Fruit fly (Drosophila melanogaster) whole organism, pupa: ENCODE data around the gene Art2.

ENCODE experiments used
- CG10348 ChIP-seq: fragments of 200-800 bp; sonication (Bioruptor generic); IDR thresholded peaks from 2 replicates; pipeline ENCODE4 v1.3.6; 2022; ENCODE audit warnings: missing biosample characterization, missing genetic modification characterization
- CG12605 ChIP-seq: fragments of 200-800 bp; sonication (Bioruptor generic); IDR thresholded peaks from 2 replicates; pipeline ENCODE4 v1.3.6; 2022; ENCODE audit warnings: missing biosample characterization, missing genetic modification characterization
- CG13204 ChIP-seq: fragments of 200-800 bp; sonication (Bioruptor generic); optimal IDR thresholded peaks from 2 replicates; lab custom pipeline; 2018; ENCODE audit warnings: missing biosample characterization, mild to moderate bottlenecking, missing genetic modification characterization, moderate library complexity
- CG14655 ChIP-seq: fragments of 200-800 bp; sonication (Bioruptor generic); optimal IDR thresholded peaks from 3 replicates; lab custom pipeline; 2017; ENCODE audit warnings: mild to moderate bottlenecking, missing biosample characterization, missing genetic modification reagents, missing genetic modification characterization
- CG15710 ChIP-seq: fragments of 200-800 bp; sonication (Bioruptor generic); optimal IDR thresholded peaks from 2 replicates; lab custom pipeline; 2018; ENCODE audit warnings: missing biosample characterization, mild to moderate bottlenecking, missing genetic modification characterization, moderate library complexity
- CG17806 ChIP-seq: fragments of 200-800 bp; sonication (Bioruptor generic); optimal IDR thresholded peaks from 2 replicates; lab custom pipeline; 2018; ENCODE audit warnings: missing biosample characterization, mild to moderate bottlenecking, missing genetic modification characterization, moderate library complexity
- CG32121 ChIP-seq: fragments of 200-800 bp; sonication (Bioruptor generic); IDR thresholded peaks from 2 replicates; pipeline ENCODE4 v1.3.6; 2022; ENCODE audit warnings: missing biosample characterization, missing genetic modification characterization
- CG34367 ChIP-seq: fragments of 200-800 bp; sonication (Bioruptor generic); optimal IDR thresholded peaks from 2 replicates; lab custom pipeline; 2018; ENCODE audit warnings: missing biosample characterization, mild to moderate bottlenecking, missing genetic modification characterization
- CG4496 ChIP-seq: fragments of 200-800 bp; sonication (Bioruptor generic); IDR thresholded peaks from 3 replicates; pipeline ENCODE4 v1.3.6; 2022; ENCODE audit warnings: missing biosample characterization, missing genetic modification characterization
- CG8159 ChIP-seq: fragments of 200-800 bp; sonication (Bioruptor generic); optimal IDR thresholded peaks from 3 replicates; lab custom pipeline; 2018; ENCODE audit warnings: missing biosample characterization, mild to moderate bottlenecking, missing genetic modification characterization, moderate library complexity
- CG8301 ChIP-seq: fragments of 200-800 bp; sonication (Bioruptor generic); optimal IDR thresholded peaks from 2 replicates; lab custom pipeline; 2018; ENCODE audit warnings: missing biosample characterization, mild to moderate bottlenecking, missing genetic modification characterization
- CG9948 ChIP-seq: fragments of 200-800 bp; sonication (Bioruptor generic); optimal IDR thresholded peaks from 2 replicates; lab custom pipeline; 2018; ENCODE audit warnings: missing biosample characterization, mild to moderate bottlenecking, missing genetic modification characterization, moderate library complexity
- D1 ChIP-seq: fragments of 200-800 bp; sonication (Bioruptor generic); optimal IDR thresholded peaks from 2 replicates; lab custom pipeline; 2018; ENCODE audit warnings: missing biosample characterization, mild to moderate bottlenecking, missing genetic modification characterization, moderate library complexity
- EcR ChIP-seq: fragments of 200-800 bp; sonication (Bioruptor generic); optimal IDR thresholded peaks from 3 replicates; lab custom pipeline; 2019; ENCODE audit warnings: missing biosample characterization, missing genetic modification characterization, mild to moderate bottlenecking, moderate library complexity, missing genetic modification reagents
- Ets98B ChIP-seq: fragments of 200-800 bp; sonication (Bioruptor generic); IDR thresholded peaks from 2 replicates; pipeline ENCODE4 v1.3.6; 2022; ENCODE audit warnings: missing biosample characterization, missing genetic modification characterization
- Pif1A ChIP-seq: fragments of 200-800 bp; sonication (Bioruptor generic); optimal IDR thresholded peaks from 3 replicates; lab custom pipeline; 2016; ENCODE audit warnings: missing biosample characterization, missing genetic modification characterization
- Pif1B ChIP-seq: fragments of 200-800 bp; sonication (Bioruptor generic); optimal IDR thresholded peaks from 3 replicates; lab custom pipeline; 2016; ENCODE audit warnings: missing biosample characterization, missing genetic modification characterization
- Snoo ChIP-seq: fragments of 200-800 bp; sonication (Bioruptor generic); optimal IDR thresholded peaks from 3 replicates; lab custom pipeline; 2017; ENCODE audit warnings: missing biosample characterization, mild to moderate bottlenecking, missing genetic modification characterization, inconsistent platforms
- fd96Ca ChIP-seq: fragments of 200-800 bp; sonication (Bioruptor generic); IDR thresholded peaks from 3 replicates; pipeline ENCODE4 v1.3.6; 2022; ENCODE audit warnings: missing biosample characterization, missing genetic modification characterization
- gl ChIP-seq: fragments of 200-800 bp; sonication (Bioruptor generic); optimal IDR thresholded peaks from 2 replicates; lab custom pipeline; 2018; ENCODE audit warnings: missing biosample characterization, mild to moderate bottlenecking, missing genetic modification characterization
- rn ChIP-seq: fragments of 200-800 bp; sonication (Bioruptor generic); IDR thresholded peaks from 2 replicates; pipeline ENCODE4 v1.3.6; 2022; ENCODE audit warnings: missing biosample characterization, missing genetic modification characterization

Gene Art2

dm6 chr2L:4282339-4282680 is 1.2 kb upstream of the Art2 start:
- TF ChIP-seq CG13204 (GFP tag; lab: Kevin White, UChicago) = no peak
- TF ChIP-seq rn = no peak
- TF ChIP-seq CG4496 (GFP tag; lab: Robert Waterston, UW) = no peak
- no peak for TF ChIP-seq CG8301
- no peak for TF ChIP-seq CG34367 (tag; lab: Kevin White, UChicago)
- TF ChIP-seq CG17806 (tag; lab: Kevin White, UChicago) = no peak
- TF ChIP-seq Ets98B (GFP tag; lab: Robert Waterston, UW) = no peak
- TF ChIP-seq CG8159 (tag; lab: Kevin White, UChicago) = no peak
- no peak for TF ChIP-seq D1 (tag; lab: Kevin White, UChicago)
- no peak for TF ChIP-seq gl (tag; lab: Kevin White, UChicago)
- no peak for TF ChIP-seq fd96Ca (GFP tag; lab: Robert Waterston, UW)
- TF ChIP-seq Pif1A = no peak
- TF ChIP-seq CG14655 (GFP tag; lab: Kevin White, UChicago) = no peak
- TF ChIP-seq Snoo (tag; lab: Kevin White, UChicago) = no peak
- TF ChIP-seq EcR (GFP tag; lab: Kevin White, UChicago) = no peak

dm6 chr2L:4281810-4282209 is 686 bp upstream of the Art2 start:
- no peak for TF ChIP-seq Pif1A
- TF ChIP-seq CG32121 = no peak
- TF ChIP-seq CG8159 (tag; lab: Kevin White, UChicago) = no peak
- no peak for TF ChIP-seq CG8301
- no peak for TF ChIP-seq CG34367 (tag; lab: Kevin White, UChicago)
- no peak for TF ChIP-seq rn
- TF ChIP-seq CG4496 (GFP tag; lab: Robert Waterston, UW) = no peak
- TF ChIP-seq CG14655 (GFP tag; lab: Kevin White, UChicago) = no peak
- TF ChIP-seq D1 (tag; lab: Kevin White, UChicago) = no peak
- no peak for TF ChIP-seq CG12605 (GFP tag; lab: Robert Waterston, UW)
- TF ChIP-seq CG13204 (GFP tag; lab: Kevin White, UChicago) = no peak
- TF ChIP-seq fd96Ca (GFP tag; lab: Robert Waterston, UW) = no peak
- TF ChIP-seq CG17806 (tag; lab: Kevin White, UChicago) = no peak
- TF ChIP-seq Ets98B (GFP tag; lab: Robert Waterston, UW) = no peak
- no peak for TF ChIP-seq CG10348
- no peak for TF ChIP-seq EcR (GFP tag; lab: Kevin White, UChicago)
- no peak for TF ChIP-seq gl (tag; lab: Kevin White, UChicago)
- no peak for TF ChIP-seq Snoo (tag; lab: Kevin White, UChicago)
- no peak for TF ChIP-seq Pif1B (GFP tag; lab: Kevin White, UChicago)

dm6 chr2L:4257272-4257671 is 23.9 kb downstream of the Art2 start, which contains the start of gene CG15425:
CG15425 (plus strand) TSS chr2L:4257572.
- TF ChIP-seq D1 (tag; lab: Kevin White, UChicago) = no peak
- no peak for TF ChIP-seq CG9948
- TF ChIP-seq CG8159 (tag; lab: Kevin White, UChicago) = no peak
- no peak for TF ChIP-seq Ets98B (GFP tag; lab: Robert Waterston, UW)
- TF ChIP-seq CG12605 (GFP tag; lab: Robert Waterston, UW) = no peak
- TF ChIP-seq CG34367 (tag; lab: Kevin White, UChicago) = no peak
- TF ChIP-seq rn = no peak
- no peak for TF ChIP-seq CG32121
- TF ChIP-seq Pif1B (GFP tag; lab: Kevin White, UChicago) = no peak
- TF ChIP-seq EcR (GFP tag; lab: Kevin White, UChicago) = no peak
- TF ChIP-seq CG17806 (tag; lab: Kevin White, UChicago) = no peak
- TF ChIP-seq CG15710 (tag; lab: Kevin White, UChicago) = no peak
- no peak for TF ChIP-seq Snoo (tag; lab: Kevin White, UChicago)
- no peak for TF ChIP-seq CG13204 (GFP tag; lab: Kevin White, UChicago)

dm6 chr2L:4254945-4255344 is 26.2 kb downstream of the Art2 start:
- TF ChIP-seq Snoo (tag; lab: Kevin White, UChicago) (no peak), Pif1A (no peak), D1 (tag; lab: Kevin White, UChicago) (no peak), CG14655 (GFP tag; lab: Kevin White, UChicago) (no peak), CG4496 (GFP tag; lab: Robert Waterston, UW) (no peak), CG10348 (no peak), Ets98B (GFP tag; lab: Robert Waterston, UW) (no peak), fd96Ca (GFP tag; lab: Robert Waterston, UW) (no peak), CG12605 (GFP tag; lab: Robert Waterston, UW) (no peak), CG32121 (no peak), gl (tag; lab: Kevin White, UChicago) (no peak), rn (no peak), CG15710 (tag; lab: Kevin White, UChicago) (no peak), Pif1B (GFP tag; lab: Kevin White, UChicago) (no peak), CG8301 (no peak), CG9948 (no peak), CG34367 (tag; lab: Kevin White, UChicago) (no peak), CG17806 (tag; lab: Kevin White, UChicago) (no peak), EcR (GFP tag; lab: Kevin White, UChicago) (no peak)

dm6 chr2L:4252832-4253473 is 28.2 kb downstream of the Art2 start:
- TF ChIP-seq CG4496 (GFP tag; lab: Robert Waterston, UW) (no peak), rn (no peak), CG12605 (GFP tag; lab: Robert Waterston, UW) (no peak), Pif1A (no peak), gl (tag; lab: Kevin White, UChicago) (no peak), CG15710 (tag; lab: Kevin White, UChicago) (peak; percentile 2), CG9948 (no peak), CG14655 (GFP tag; lab: Kevin White, UChicago) (peak; percentile 1), CG8301 (no peak), Snoo (tag; lab: Kevin White, UChicago) (no peak)
